Worm (Caenorhabditis elegans): Measurements from ENCODE around the gene dpy-28.

The dpy-28 gene

DNA sequence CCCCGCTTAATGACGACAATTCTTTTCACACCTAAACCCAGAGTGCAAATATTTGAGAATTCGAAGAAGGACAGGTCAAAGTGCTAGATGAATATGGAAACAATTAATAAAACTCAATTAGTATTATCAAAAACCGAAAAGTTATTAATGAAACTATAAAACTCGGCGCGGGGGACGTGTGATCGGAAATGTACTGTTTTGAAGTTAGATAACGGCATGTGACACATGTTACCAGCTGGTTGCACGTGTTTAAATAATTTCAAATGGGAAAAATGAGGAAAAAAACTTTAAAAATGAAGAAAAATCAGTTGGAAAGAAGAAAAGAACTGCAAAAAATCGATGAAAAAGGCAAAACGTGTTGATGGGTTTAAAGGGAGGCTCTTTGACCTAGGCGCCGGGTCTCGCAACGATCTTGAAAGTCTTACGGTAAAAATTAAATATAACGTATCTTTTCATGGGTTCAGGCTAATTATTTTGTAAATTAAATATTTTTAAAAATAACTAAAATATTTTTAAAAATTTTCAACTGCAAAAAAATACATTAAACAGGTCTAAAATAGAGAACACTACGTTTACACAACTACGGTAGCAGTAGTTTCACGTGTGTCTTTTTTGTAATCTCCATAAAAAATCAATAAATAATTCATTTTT, 57.8 kb downstream of the dpy-28 start (continued):
- TF ChIP-seq F10E7.11 (tag; optimal IDR thresholded peaks at IDR 0.05), result no peak
- no peak for TF ChIP-seq dpl-1 (GFP tag; optimal IDR thresholded peaks at IDR 0.05)
- no peak for TF ChIP-seq mes-4 (tag; optimal IDR thresholded peaks at IDR 0.05)
- TF ChIP-seq nhr-80 (tag; optimal IDR thresholded peaks at IDR 0.05), result peak; percentile 4
- no peak for TF ChIP-seq ceh-100 (GFP tag; IDR thresholded peaks at IDR 0.05)
- 0 out of 2 replicates have a peak, but pooled peaks have one; percentile 48 for TF ChIP-seq Y53G8AR.9 (GFP tag; conservative IDR thresholded peaks at IDR 0.05)
- TF ChIP-seq F33H1.4 (GFP tag; IDR thresholded peaks at IDR 0.05), result peak; percentile 88
- TF ChIP-seq B0035.1 (tag; optimal IDR thresholded peaks at IDR 0.05), result no peak
- no peak for TF ChIP-seq bed-2 (GFP tag; IDR thresholded peaks at IDR 0.05)
- no peak for TF ChIP-seq F52B5.7 (tag; optimal IDR thresholded peaks at IDR 0.05)
- TF ChIP-seq dox-1 (GFP tag; IDR thresholded peaks at IDR 0.05), result peak; percentile 37; the same call in 1 of the 2 replicates
- TF ChIP-seq nfya-1 (tag; optimal IDR thresholded peaks at IDR 0.05; ENCODE audit: borderline replicate concordance, insufficient read depth), result no peak
- TF ChIP-seq chd-7 (tag; optimal IDR thresholded peaks at IDR 0.05), result no peak
- peak in 1 of 2 experiments; percentile 61 for TF ChIP-seq let-607 (tag; optimal IDR thresholded peaks at IDR 0.05)
- TF ChIP-seq T26A5.8 (tag; optimal IDR thresholded peaks at IDR 0.05), result no peak
- no peak for TF ChIP-seq attf-3 (GFP tag; conservative IDR thresholded peaks at IDR 0.05)

DNA sequence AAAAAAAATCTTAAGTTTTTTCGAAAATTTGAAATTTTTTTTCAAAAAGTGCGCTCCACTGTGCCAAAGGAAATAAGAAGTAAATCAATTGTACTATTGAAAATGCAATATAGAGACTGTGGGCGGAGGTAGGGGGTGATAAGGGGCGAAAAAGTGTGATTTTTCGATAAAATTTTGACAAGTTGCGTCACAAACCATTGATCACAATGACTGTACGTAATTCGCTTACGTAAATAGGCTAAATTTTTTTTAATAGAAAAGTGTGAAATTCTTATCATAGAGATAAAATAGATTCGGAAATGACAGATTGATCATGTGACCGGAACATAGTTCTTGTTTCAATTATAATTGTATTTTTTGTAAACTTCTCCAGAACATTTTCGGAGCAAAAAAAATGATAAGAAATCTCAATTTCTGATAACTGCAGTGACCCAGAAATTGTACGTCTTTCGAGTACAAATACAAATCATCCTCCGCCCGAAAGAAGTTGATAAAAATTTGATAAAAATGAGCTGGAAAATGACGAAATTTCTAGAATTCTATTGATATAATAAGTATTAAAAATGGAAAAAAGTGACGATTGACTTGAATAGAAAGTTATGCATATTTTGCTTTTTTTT, 59.7 kb downstream of the dpy-28 start:
- TF ChIP-seq let-607 (tag; optimal IDR thresholded peaks at IDR 0.05) (peak in 1 of 2 experiments; percentile 44), lin-54 (GFP tag; optimal IDR thresholded peaks at IDR 0.05) (peak; percentile 6), ztf-6 (GFP tag; IDR thresholded peaks at IDR 0.05) (no peak), lin-40 (tag; optimal IDR thresholded peaks at IDR 0.05) (peak; percentile 39), ceh-100 (GFP tag; IDR thresholded peaks at IDR 0.05) (no peak), mel-28 (tag; optimal IDR thresholded peaks at IDR 0.05; ENCODE audit: borderline replicate concordance) (no peak), nhr-80 (tag; optimal IDR thresholded peaks at IDR 0.05) (peak; percentile 79), atf-7 (tag; optimal IDR thresholded peaks at IDR 0.05) (peak; percentile 1), pha-4 (tag; optimal IDR thresholded peaks at IDR 0.05) (peak; percentile 0), F10E7.11 (tag; optimal IDR thresholded peaks at IDR 0.05) (no peak)

DNA sequence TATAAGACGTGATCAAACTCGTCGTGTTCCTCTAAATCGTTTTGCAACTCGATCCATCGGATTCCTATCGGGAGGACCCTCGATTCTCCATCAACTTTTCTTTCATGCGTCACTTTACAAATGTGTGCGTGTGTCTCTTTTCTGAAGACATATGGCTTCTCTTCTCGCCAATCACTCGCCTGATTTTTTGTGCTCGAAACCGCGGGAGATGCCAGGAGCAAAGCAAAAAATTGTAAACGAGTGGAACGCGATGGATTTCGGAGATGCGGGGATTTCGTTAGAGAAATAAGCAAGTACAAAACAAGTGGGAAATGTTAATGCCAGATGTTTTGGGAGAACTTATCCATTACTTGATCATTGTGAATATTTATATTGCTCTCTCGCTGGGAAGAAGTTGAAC, 61.3 kb downstream of the dpy-28 start:
- TF ChIP-seq madf-8 (GFP tag; conservative IDR thresholded peaks at IDR 0.05) (no peak), nhr-80 (tag; optimal IDR thresholded peaks at IDR 0.05) (no peak), Y53F4B.3 (GFP tag; IDR thresholded peaks at IDR 0.05) (no peak), nhr-120 (GFP tag; IDR thresholded peaks at IDR 0.05) (no peak), mxl-1 (tag; optimal IDR thresholded peaks at IDR 0.05) (no peak), attf-6 (GFP tag; IDR thresholded peaks at IDR 0.05) (no peak), ceh-27 (GFP tag; optimal IDR thresholded peaks at IDR 0.05) (no peak), T26A5.8 (tag; optimal IDR thresholded peaks at IDR 0.05) (no peak), C17E4.6 (GFP tag; IDR thresholded peaks at IDR 0.05) (no peak), F49E8.2 (tag; optimal IDR thresholded peaks at IDR 0.05; ENCODE audit: insufficient read depth) (no peak), ceh-100 (GFP tag; IDR thresholded peaks at IDR 0.05) (no peak), nhr-27 (tag; optimal IDR thresholded peaks at IDR 0.05) (no peak), hsf-1 (GFP tag; IDR thresholded peaks at IDR 0.05) (no peak), F22D6.2 (tag; optimal IDR thresholded peaks at IDR 0.05) (no peak), madf-6 (GFP tag; IDR thresholded peaks at IDR 0.05) (no peak), xnd-1 (tag; optimal IDR thresholded peaks at IDR 0.05) (no peak)
